Worm (Caenorhabditis elegans) whole organism, L2 larva: ENCODE measurements around the gene F22H10.11.

Source experiments
- ceh-16 ChIP-seq: fragments of 150-350 bp; optimal IDR thresholded peaks from 2 replicates; lab custom pipeline; 2014; ENCODE audit warnings: missing biosample characterization, missing genetic modification characterization
- fos-1 ChIP-seq: fragments of 150-350 bp; optimal IDR thresholded peaks from 2 replicates; lab custom pipeline; 2014; ENCODE audit warnings: missing biosample characterization, missing genetic modification characterization
- lin-13 ChIP-seq: fragments of 150-350 bp; optimal IDR thresholded peaks from 2 replicates; lab custom pipeline; 2014; ENCODE audit warnings: missing biosample characterization, missing genetic modification reagents, missing genetic modification characterization
- lsy-2 ChIP-seq, 2 experiments: fragments of 150-350 bp in 1 of 2; sonication (generic microtip) in 1 of 2; optimal IDR thresholded peaks; 2 replicates each; lab custom pipeline; 2014 to 2017; ENCODE audit warnings: missing biosample characterization in 2 of 2, missing genetic modification characterization in 2 of 2
- nhr-10 ChIP-seq: sonication (generic microtip); optimal IDR thresholded peaks from 2 replicates; lab custom pipeline; 2017; ENCODE audit warnings: missing biosample characterization, missing genetic modification characterization
- unc-62 ChIP-seq: fragments of 150-350 bp; optimal IDR thresholded peaks from 2 replicates; lab custom pipeline; 2014; ENCODE audit warnings: missing biosample characterization, missing genetic modification reagents, missing genetic modification characterization
- ztf-4 ChIP-seq: fragments of 150-350 bp; optimal IDR thresholded peaks from 2 replicates; lab custom pipeline; 2014; ENCODE audit warnings: missing biosample characterization, missing genetic modification characterization

DNA sequence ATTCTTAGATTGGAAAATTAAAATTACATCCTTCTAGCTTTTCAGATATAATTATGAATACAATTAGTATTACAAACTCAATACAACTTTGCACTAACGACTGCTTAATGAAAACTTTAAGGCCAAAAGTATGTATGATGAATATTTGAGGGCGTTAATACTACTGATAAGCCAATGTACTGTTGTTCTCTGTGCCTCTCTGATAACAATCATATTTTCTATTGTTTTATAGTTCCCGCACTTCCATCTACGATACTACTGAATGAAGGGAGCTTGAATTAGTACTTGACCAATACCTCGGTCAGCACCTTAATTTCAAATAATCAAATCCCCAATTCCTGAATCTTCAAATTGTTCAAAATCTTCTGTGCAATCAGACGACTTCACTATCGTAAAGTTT, 18.7 kb downstream of the F22H10.11 start:
- TF ChIP-seq unc-62 (GFP tag; lab: Kevin White, UChicago), result no peak
- no peak for TF ChIP-seq nhr-10 (tag; lab: Kevin White, UChicago)
- no peak for TF ChIP-seq ztf-4
- no peak for TF ChIP-seq lin-13 (GFP tag; lab: Kevin White, UChicago)
- TF ChIP-seq lsy-2 (tag; optimal IDR thresholded peaks at IDR 0.05; lab: Kevin White, UChicago), result no peak
- peak; percentile 56 for TF ChIP-seq fos-1
- TF ChIP-seq ceh-16 (tag; lab: Kevin White, UChicago), result no peak
